Worm (Caenorhabditis elegans) whole organism, L1 larva: ENCODE data around the gene srxa-13.
A peak's percentile ranks its signal among the peaks of the same experiment; 100 is the strongest.

Experiments used
- C04F5.9 ChIP-seq: sonication (generic microtip); optimal IDR thresholded peaks from 2 replicates; lab custom pipeline; 2016; ENCODE audit warnings: missing genetic modification characterization, missing compliant biosample characterization
- C16A3.4 ChIP-seq: fragments of 150-350 bp; optimal IDR thresholded peaks from 2 replicates; lab custom pipeline; 2014; ENCODE audit warnings: missing biosample characterization, missing genetic modification characterization
- C34B4.2 ChIP-seq: sonication (generic microtip); optimal IDR thresholded peaks from 2 replicates; lab custom pipeline; 2017; ENCODE audit warnings: mild to moderate bottlenecking, missing genetic modification characterization, missing compliant biosample characterization
- aha-1 ChIP-seq: fragments of 150-350 bp; optimal IDR thresholded peaks from 2 replicates; lab custom pipeline; 2014; ENCODE audit warnings: missing biosample characterization, missing genetic modification characterization
- alr-1 ChIP-seq: fragments of 200-800 bp; sonication (Bioruptor generic); optimal IDR thresholded peaks from 2 replicates; lab custom pipeline; 2018; ENCODE audit warnings: borderline replicate concordance, mild to moderate bottlenecking, missing genetic modification characterization, missing compliant biosample characterization
- ama-1 ChIP-seq: fragments of 150-350 bp; optimal IDR thresholded peaks from 2 replicates; lab custom pipeline; 2014
- blmp-1 ChIP-seq: fragments of 150-350 bp; optimal IDR thresholded peaks from 2 replicates; lab custom pipeline; 2014; ENCODE audit warnings: missing biosample characterization, missing genetic modification characterization
- ceh-63 ChIP-seq: fragments of 200-800 bp; sonication (Bioruptor generic); optimal IDR thresholded peaks from 2 replicates; lab custom pipeline; 2018; ENCODE audit warnings: mild to moderate bottlenecking, missing genetic modification characterization, missing compliant biosample characterization
- ceh-82 ChIP-seq, 3 experiments: fragments of 150-350 bp in 1 of 3; sonication (generic microtip) in 2 of 3; optimal IDR thresholded peaks; 2 replicates each; lab custom pipeline; 2014 to 2017; ENCODE audit warnings: missing biosample characterization in 3 of 3, missing genetic modification characterization in 3 of 3
- ces-1 ChIP-seq: fragments of 150-350 bp; optimal IDR thresholded peaks from 2 replicates; lab custom pipeline; 2014; ENCODE audit warnings: missing biosample characterization, missing genetic modification reagents, missing genetic modification characterization
- efl-1 ChIP-seq, 4 experiments: fragments of 150-350 bp; optimal IDR thresholded peaks in 3 of 4; peaks in 1 of 4; 1 replicate in 1 of 4; 2 replicates in 3 of 4; lab custom pipeline; 2014; ENCODE audit warnings: missing biosample characterization in 2 of 4, missing genetic modification characterization in 2 of 4, missing genetic modification reagents in 2 of 4
- egl-13 ChIP-seq: sonication (generic microtip); optimal IDR thresholded peaks from 2 replicates; lab custom pipeline; 2016; ENCODE audit warnings: missing genotype, missing genetic modification reagents, missing genetic modification characterization, missing compliant biosample characterization
- elt-3 ChIP-seq, 6 experiments: fragments of 150-350 bp in 1 of 6; sonication (generic microtip); optimal IDR thresholded peaks; 2 replicates each; lab custom pipeline; 2017 to 2018; ENCODE audit warnings: missing biosample characterization in 6 of 6, missing genetic modification characterization in 6 of 6, inconsistent platforms in 1 of 6
- fkh-4 ChIP-seq: sonication (generic microtip); optimal IDR thresholded peaks from 2 replicates; lab custom pipeline; 2016; ENCODE audit warnings: missing compliant biosample characterization, missing genetic modification characterization, borderline replicate concordance
- grh-1 ChIP-seq: fragments of 200-800 bp; sonication (Bioruptor generic); IDR thresholded peaks from 2 replicates; pipeline ENCODE4 v1.3.6; 2022; ENCODE audit warnings: missing genetic modification reagents, missing genetic modification characterization, missing compliant biosample characterization
- hlh-17 ChIP-seq: fragments of 200-800 bp; sonication (Bioruptor generic); optimal IDR thresholded peaks from 2 replicates; lab custom pipeline; 2018; ENCODE audit warnings: missing genetic modification characterization, mild to moderate bottlenecking, missing compliant biosample characterization, moderate library complexity, borderline replicate concordance
- lin-14 ChIP-seq: fragments of 200-800 bp; sonication (Bioruptor generic); optimal IDR thresholded peaks from 2 replicates; lab custom pipeline; 2018; ENCODE audit warnings: mild to moderate bottlenecking, missing genetic modification characterization, moderate library complexity, missing compliant biosample characterization
- lin-15B ChIP-seq: fragments of 150-350 bp; sonication (generic microtip); optimal IDR thresholded peaks from 3 replicates; lab custom pipeline; 2014; ENCODE audit warnings: missing biosample characterization, missing genetic modification characterization
- lin-35 ChIP-seq, 2 experiments: fragments of 150-350 bp; optimal IDR thresholded peaks; 2 replicates each; lab custom pipeline; 2014; ENCODE audit warnings: missing biosample characterization in 2 of 2, missing genetic modification characterization in 2 of 2, missing genetic modification reagents in 2 of 2
- lsy-2 ChIP-seq, 2 experiments: fragments of 150-350 bp; optimal IDR thresholded peaks; 2 replicates each; lab custom pipeline; 2014; ENCODE audit warnings: missing biosample characterization in 2 of 2, missing genetic modification characterization in 2 of 2
- mab-9 ChIP-seq: fragments of 200-800 bp; sonication (Bioruptor generic); IDR thresholded peaks from 2 replicates; pipeline ENCODE4 v1.3.6; 2022; ENCODE audit warnings: missing genetic modification reagents, missing genetic modification characterization, missing compliant biosample characterization
- nhr-11 ChIP-seq: fragments of 150-350 bp; optimal IDR thresholded peaks from 2 replicates; lab custom pipeline; 2014; ENCODE audit warnings: missing biosample characterization, missing genetic modification characterization
- nhr-19 ChIP-seq: fragments of 200-800 bp; sonication (Bioruptor generic); conservative IDR thresholded peaks from 2 replicates; pipeline ENCODE4 v1.3.6; 2022; ENCODE audit warnings: missing genetic modification characterization, missing compliant biosample characterization
- nhr-20 ChIP-seq: sonication (generic microtip); optimal IDR thresholded peaks from 2 replicates; lab custom pipeline; 2016; ENCODE audit warnings: mild to moderate bottlenecking, missing genetic modification characterization, missing compliant biosample characterization
- nhr-237 ChIP-seq: fragments of 150-350 bp; optimal IDR thresholded peaks from 2 replicates; lab custom pipeline; 2014; ENCODE audit warnings: missing biosample characterization, missing genetic modification characterization
- nhr-28 ChIP-seq: fragments of 150-350 bp; optimal IDR thresholded peaks from 2 replicates; lab custom pipeline; 2014; ENCODE audit warnings: missing biosample characterization, missing genetic modification characterization
- nhr-47 ChIP-seq: sonication (generic microtip); optimal IDR thresholded peaks from 2 replicates; lab custom pipeline; 2016; ENCODE audit warnings: mild to moderate bottlenecking, missing genetic modification characterization, moderate library complexity, missing compliant biosample characterization
- nhr-71 ChIP-seq: sonication (generic microtip); optimal IDR thresholded peaks from 2 replicates; lab custom pipeline; 2016; ENCODE audit warnings: mild to moderate bottlenecking, missing genetic modification characterization, moderate library complexity, missing compliant biosample characterization
- nhr-76 ChIP-seq: sonication (generic microtip); optimal IDR thresholded peaks from 2 replicates; lab custom pipeline; 2017; ENCODE audit warnings: missing biosample characterization, missing genetic modification characterization
- nhr-77 ChIP-seq: fragments of 150-350 bp; optimal IDR thresholded peaks from 2 replicates; lab custom pipeline; 2014; ENCODE audit warnings: missing biosample characterization, missing genetic modification characterization
- nhr-84 ChIP-seq: sonication (generic microtip); optimal IDR thresholded peaks from 2 replicates; lab custom pipeline; 2017; ENCODE audit warnings: missing biosample characterization, missing genetic modification characterization
- nhr-85 ChIP-seq: sonication (generic microtip); peaks from one replicate; lab custom pipeline; 2016; ENCODE audit warnings: missing genetic modification characterization, inconsistent platforms, missing compliant biosample characterization
- nhr-90 ChIP-seq: sonication (generic microtip); optimal IDR thresholded peaks from 2 replicates; lab custom pipeline; 2016; ENCODE audit warnings: mild to moderate bottlenecking, missing genetic modification characterization, missing compliant biosample characterization; ENCODE audit not compliant: poor library complexity
- pax-3 ChIP-seq: fragments of 200-800 bp; sonication (Bioruptor generic); optimal IDR thresholded peaks from 2 replicates; lab custom pipeline; 2018; ENCODE audit warnings: mild to moderate bottlenecking, missing genetic modification characterization, moderate library complexity, missing compliant biosample characterization
- pqm-1 ChIP-seq: sonication (generic microtip); optimal IDR thresholded peaks from 3 replicates; lab custom pipeline; 2017; ENCODE audit warnings: missing biosample characterization, missing genetic modification characterization
- rnt-1 ChIP-seq: sonication (generic microtip); optimal IDR thresholded peaks from 2 replicates; lab custom pipeline; 2016; ENCODE audit warnings: mild to moderate bottlenecking, missing genetic modification characterization, moderate library complexity, missing compliant biosample characterization
- snpc-4 ChIP-seq: fragments of 150-350 bp; optimal IDR thresholded peaks from 2 replicates; lab custom pipeline; 2014; ENCODE audit warnings: missing biosample characterization, missing genetic modification characterization
- sptf-1 ChIP-seq: fragments of 150-350 bp; optimal IDR thresholded peaks from 2 replicates; lab custom pipeline; 2014; ENCODE audit warnings: missing biosample characterization, missing genetic modification characterization
- unc-130 ChIP-seq: fragments of 150-350 bp; optimal IDR thresholded peaks from 2 replicates; lab custom pipeline; 2017; ENCODE audit warnings: missing biosample characterization, missing genetic modification characterization, inconsistent platforms
- unc-30 ChIP-seq: sonication (generic microtip); optimal IDR thresholded peaks from 2 replicates; lab custom pipeline; 2017; ENCODE audit warnings: missing biosample characterization, missing genetic modification characterization
- unc-62 ChIP-seq: fragments of 150-350 bp; optimal IDR thresholded peaks from 2 replicates; lab custom pipeline; 2014; ENCODE audit warnings: missing biosample characterization, missing genetic modification reagents, missing genetic modification characterization
- unc-86 ChIP-seq: sonication (generic microtip); optimal IDR thresholded peaks from 2 replicates; lab custom pipeline; 2016; ENCODE audit warnings: missing genetic modification characterization, missing compliant biosample characterization
- zip-4 ChIP-seq: fragments of 200-800 bp; sonication (Bioruptor generic); optimal IDR thresholded peaks from 2 replicates; lab custom pipeline; 2018; ENCODE audit warnings: mild to moderate bottlenecking, missing genetic modification characterization, moderate library complexity, missing compliant biosample characterization

srxa-13 gene

ce11 chrV:13931952-13932351 is 2.3 kb downstream of the srxa-13 start:
- TF ChIP-seq aha-1 = no peak
- no peak for TF ChIP-seq nhr-47
- TF ChIP-seq zip-4 (GFP tag; lab: Kevin White, UChicago) = no peak
- no peak for TF ChIP-seq unc-130 (tag; lab: Kevin White, UChicago)
- TF ChIP-seq lsy-2 (tag; optimal IDR thresholded peaks at IDR 0.05; lab: Kevin White, UChicago) = no peak

DNA sequence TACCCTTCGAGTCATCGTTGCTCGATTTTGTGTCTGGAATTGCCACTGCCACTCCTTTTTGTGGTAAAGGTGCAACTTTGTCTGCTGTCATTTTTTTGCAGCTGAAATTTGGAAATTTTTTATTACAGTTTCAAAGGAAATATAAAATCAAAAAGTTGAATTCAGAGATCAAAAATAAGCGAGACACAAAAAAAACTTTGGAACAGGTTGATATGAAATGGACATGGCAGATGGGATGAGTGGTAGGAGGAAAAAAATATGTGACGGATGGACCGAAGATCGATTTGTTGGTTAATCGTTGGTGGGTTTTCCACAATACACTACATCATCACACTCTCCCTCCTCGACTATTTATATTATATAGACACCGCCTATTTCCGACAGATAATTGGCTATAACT is 4.9 kb downstream of the srxa-13 start, which contains the start of gene R10D12.1:
Gene R10D12.1, minus strand, starts transcription at position 101 of the 400 bp plus-strand sequence.
- TF ChIP-seq ama-1 (lab: Kevin White, UChicago) = peak; percentile 30
- TF ChIP-seq nhr-20 (tag; lab: Kevin White, UChicago) = peak; percentile 2
- no peak for TF ChIP-seq zip-4 (GFP tag; lab: Kevin White, UChicago)
- TF ChIP-seq elt-3 (tag; optimal IDR thresholded peaks at IDR 0.05; lab: Kevin White, UChicago) = peak in 1 of 6 experiments; percentile 40
- TF ChIP-seq grh-1 = 0 out of 2 replicates have a peak, but pooled peaks have one; percentile 25

ce11 chrV:13935423-13935822 is 5.8 kb downstream of the srxa-13 start:
- TF ChIP-seq lsy-2 (tag; optimal IDR thresholded peaks at IDR 0.05; lab: Kevin White, UChicago) (peak in 1 of 2 experiments; percentile 2), elt-3 (tag; optimal IDR thresholded peaks at IDR 0.05; lab: Kevin White, UChicago) (peak in 5 of 6 experiments; percentile 25 to 93 (median 82)), nhr-84 (tag; lab: Kevin White, UChicago) (no peak), mab-9 (GFP tag; lab: Robert Waterston, UW) (no peak), nhr-47 (no peak), nhr-77 (tag; lab: Kevin White, UChicago) (no peak), blmp-1 (tag; lab: Kevin White, UChicago) (peak; percentile 41)
- TF ChIP-seq, all 84 proteins: peak for 3

DNA sequence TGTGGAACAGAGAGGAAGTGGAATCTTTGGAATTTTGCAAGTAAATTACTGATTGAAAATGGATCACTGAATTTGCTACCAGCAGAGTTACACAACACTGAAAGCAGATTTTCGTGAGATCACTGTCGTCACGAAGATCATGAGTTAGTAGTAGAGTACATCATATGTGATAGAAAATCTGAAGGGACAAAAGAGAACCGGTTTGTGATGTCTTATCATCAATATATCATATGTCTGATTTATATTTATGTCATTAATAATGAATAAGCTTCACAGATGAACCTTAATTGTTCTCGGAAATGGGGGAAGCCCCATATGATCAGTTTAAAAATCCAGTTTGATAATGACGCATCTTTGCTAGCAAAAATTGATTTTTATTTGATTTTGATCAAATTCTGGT is 6.4 kb downstream of the srxa-13 start:
- TF ChIP-seq aha-1 = no peak
- no peak for TF ChIP-seq lin-14 (GFP tag; lab: Kevin White, UChicago)
- TF ChIP-seq alr-1 (tag; lab: Kevin White, UChicago) = no peak
- TF ChIP-seq unc-86 (tag; lab: Kevin White, UChicago) = no peak
- TF ChIP-seq nhr-76 (tag; lab: Kevin White, UChicago) = no peak
- TF ChIP-seq nhr-90 = no peak
- TF ChIP-seq sptf-1 = no peak
- no peak for TF ChIP-seq nhr-84 (tag; lab: Kevin White, UChicago)
- TF ChIP-seq ceh-63 (GFP tag; lab: Kevin White, UChicago) = no peak
- no peak for TF ChIP-seq unc-30 (tag; lab: Kevin White, UChicago)
- TF ChIP-seq C34B4.2 (tag; lab: Kevin White, UChicago) = no peak
- no peak for TF ChIP-seq nhr-19 (GFP tag; lab: Robert Waterston, UW)
- TF ChIP-seq nhr-28 (tag; lab: Kevin White, UChicago) = no peak
- no peak for TF ChIP-seq unc-62
- TF ChIP-seq egl-13 = no peak
- TF ChIP-seq nhr-77 (tag; lab: Kevin White, UChicago) = no peak
- no peak for TF ChIP-seq pqm-1 (tag; lab: Kevin White, UChicago)
- no peak for TF ChIP-seq ces-1 (GFP tag; lab: Kevin White, UChicago)
- no peak for TF ChIP-seq rnt-1 (tag; lab: Kevin White, UChicago)
- TF ChIP-seq lin-35 (GFP tag; optimal IDR thresholded peaks at IDR 0.05; lab: Kevin White, UChicago) = peak in 1 of 2 experiments; percentile 11
- no peak for TF ChIP-seq C16A3.4 (tag; lab: Kevin White, UChicago)
- no peak for TF ChIP-seq ama-1 (lab: Kevin White, UChicago)
- peak; percentile 2 for TF ChIP-seq nhr-20 (tag; lab: Kevin White, UChicago)
- no peak for TF ChIP-seq nhr-11 (tag; lab: Kevin White, UChicago)
- peak; percentile 63 for TF ChIP-seq grh-1
- no peak for TF ChIP-seq unc-130 (tag; lab: Kevin White, UChicago)
- no peak for TF ChIP-seq pax-3 (tag; lab: Kevin White, UChicago)
- TF ChIP-seq ceh-82 (tag; optimal IDR thresholded peaks at IDR 0.05; lab: Kevin White, UChicago) = no peak
- peak; percentile 77 for TF ChIP-seq nhr-85
- no peak for TF ChIP-seq hlh-17 (GFP tag; lab: Kevin White, UChicago)
- TF ChIP-seq snpc-4 (tag; lab: Kevin White, UChicago) = no peak
- TF ChIP-seq C04F5.9 (tag; lab: Kevin White, UChicago) = no peak
- no peak for TF ChIP-seq efl-1 (optimal IDR thresholded peaks at IDR 0.05; lab: Kevin White, UChicago)
- TF ChIP-seq efl-1 (GFP tag; optimal IDR thresholded peaks at IDR 0.05 in 1 of 2; lab: Kevin White, UChicago) = no peak
- peak; percentile 1 for TF ChIP-seq nhr-71 (tag; lab: Kevin White, UChicago)
- no peak for TF ChIP-seq nhr-237
- no peak for TF ChIP-seq lin-15B (tag; lab: Kevin White, UChicago)
- TF ChIP-seq blmp-1 (tag; lab: Kevin White, UChicago) = peak; percentile 19
- peak in 2 of 6 experiments; percentile 25 to 31 for TF ChIP-seq elt-3 (tag; optimal IDR thresholded peaks at IDR 0.05; lab: Kevin White, UChicago)
- no peak for TF ChIP-seq fkh-4 (tag; lab: Kevin White, UChicago)
